Fruit fly (Drosophila melanogaster) whole organism, embryonic: ENCODE data around the gene CG3306.
A peak's percentile ranks its signal among the peaks of the same experiment; 100 is the strongest.

Experiments used
- ATbp ChIP-seq: fragments of 200-800 bp; sonication (Bioruptor generic); optimal IDR thresholded peaks from 2 replicates; lab custom pipeline; 2017; ENCODE audit warnings: missing biosample characterization, mild to moderate bottlenecking, missing genetic modification characterization, missing genetic modification reagents
- Ada2b ChIP-seq: fragments of 200-800 bp; sonication (Bioruptor generic); IDR thresholded peaks from 2 replicates; pipeline ENCODE4 v1.3.6; 2022; ENCODE audit warnings: missing biosample characterization, missing genetic modification characterization
- Aef1 ChIP-seq: fragments of 200-800 bp; sonication (Bioruptor generic); IDR thresholded peaks from 3 replicates; pipeline ENCODE4 v1.3.6; 2022; ENCODE audit warnings: missing biosample characterization, missing genetic modification characterization
- B-H2 ChIP-seq: fragments of 200-800 bp; sonication (Bioruptor generic); optimal IDR thresholded peaks from 2 replicates; lab custom pipeline; 2018; ENCODE audit warnings: missing biosample characterization, mild to moderate bottlenecking, missing genetic modification characterization
- Bgb ChIP-seq: fragments of 200-800 bp; sonication (Bioruptor generic); IDR thresholded peaks from 2 replicates; pipeline ENCODE4 v1.3.6; 2022; ENCODE audit warnings: missing biosample characterization, missing genetic modification characterization; ENCODE audit not compliant: partially characterized antibody
- BtbVII ChIP-seq: fragments of 200-800 bp; sonication (Bioruptor generic); optimal IDR thresholded peaks from 3 replicates; lab custom pipeline; 2017; ENCODE audit warnings: missing biosample characterization, mild to moderate bottlenecking, missing genetic modification characterization
- CG10979 ChIP-seq: fragments of 200-800 bp; sonication (Bioruptor generic); optimal IDR thresholded peaks from 2 replicates; lab custom pipeline; 2018; ENCODE audit warnings: missing biosample characterization, mild to moderate bottlenecking, missing genetic modification characterization, moderate library complexity
- CG11696 ChIP-seq: fragments of 200-800 bp; sonication (Bioruptor generic); IDR thresholded peaks from 2 replicates; pipeline ENCODE4 v1.3.6; 2022; ENCODE audit warnings: missing biosample characterization, missing genetic modification characterization
- CG12155 ChIP-seq: fragments of 200-800 bp; sonication (Bioruptor generic); optimal IDR thresholded peaks from 3 replicates; lab custom pipeline; 2016; ENCODE audit warnings: missing biosample characterization, missing genetic modification characterization
- CG12744 ChIP-seq: fragments of 200-800 bp; sonication (Bioruptor generic); optimal IDR thresholded peaks from 2 replicates; lab custom pipeline; 2016; ENCODE audit warnings: missing biosample characterization, missing genetic modification characterization
- CG14860 ChIP-seq: fragments of 200-800 bp; sonication (Bioruptor generic); IDR thresholded peaks from 3 replicates; pipeline ENCODE4 v1.3.6; 2022; ENCODE audit warnings: missing biosample characterization, missing genetic modification characterization; ENCODE audit not compliant: partially characterized antibody
- CG15514 ChIP-seq: fragments of 200-800 bp; sonication (Bioruptor generic); optimal IDR thresholded peaks from 3 replicates; lab custom pipeline; 2017; ENCODE audit warnings: missing biosample characterization, missing genetic modification characterization, mild to moderate bottlenecking, moderate library complexity, missing genetic modification reagents
- CG1602 ChIP-seq: fragments of 200-800 bp; sonication (Bioruptor generic); optimal IDR thresholded peaks from 3 replicates; lab custom pipeline; 2016; ENCODE audit warnings: missing biosample characterization, missing genetic modification characterization
- CG2889 ChIP-seq: fragments of 200-800 bp; sonication (Bioruptor generic); IDR thresholded peaks from 3 replicates; pipeline ENCODE4 v1.3.6; 2022; ENCODE audit warnings: missing biosample characterization, missing genetic modification characterization
- CG31441 ChIP-seq: fragments of 200-800 bp; sonication (Bioruptor generic); IDR thresholded peaks from 2 replicates; pipeline ENCODE4 v1.3.6; 2022; ENCODE audit warnings: missing biosample characterization, missing genetic modification characterization
- CG32767 ChIP-seq: fragments of 200-800 bp; sonication (Bioruptor generic); IDR thresholded peaks from 2 replicates; pipeline ENCODE4 v1.3.6; 2022; ENCODE audit warnings: missing biosample characterization, missing genetic modification characterization
- CG3847 ChIP-seq: fragments of 200-800 bp; sonication (Bioruptor generic); IDR thresholded peaks from 2 replicates; pipeline ENCODE4 v1.3.6; 2022; ENCODE audit warnings: missing biosample characterization, missing genetic modification characterization
- CG42726 ChIP-seq: fragments of 200-800 bp; sonication (Bioruptor generic); IDR thresholded peaks from 2 replicates; pipeline ENCODE4 v1.3.6; 2022; ENCODE audit warnings: missing biosample characterization, missing genetic modification characterization; ENCODE audit not compliant: partially characterized antibody
- CG4282 ChIP-seq: fragments of 200-800 bp; sonication (Bioruptor generic); optimal IDR thresholded peaks from 2 replicates; lab custom pipeline; 2016; ENCODE audit warnings: missing biosample characterization, missing genetic modification characterization
- CG4424 ChIP-seq: fragments of 200-800 bp; sonication (Bioruptor generic); optimal IDR thresholded peaks from 3 replicates; lab custom pipeline; 2016; ENCODE audit warnings: missing biosample characterization, missing genetic modification characterization
- CG5245 ChIP-seq: fragments of 200-800 bp; sonication (Bioruptor generic); optimal IDR thresholded peaks from 3 replicates; lab custom pipeline; 2016; ENCODE audit warnings: missing biosample characterization, missing genetic modification characterization
- CG9609 ChIP-seq: fragments of 200-800 bp; sonication (Bioruptor generic); optimal IDR thresholded peaks from 3 replicates; lab custom pipeline; 2016; ENCODE audit warnings: missing biosample characterization, missing genetic modification characterization
- CTCF ChIP-seq: fragments of 200-800 bp; sonication (Bioruptor generic); optimal IDR thresholded peaks from 2 replicates; lab custom pipeline; 2017; ENCODE audit warnings: missing biosample characterization, mild to moderate bottlenecking, missing genetic modification characterization, moderate library complexity
- Ets97D ChIP-seq: fragments of 200-800 bp; sonication (Bioruptor generic); optimal IDR thresholded peaks from 3 replicates; lab custom pipeline; 2016; ENCODE audit warnings: missing biosample characterization, missing genetic modification characterization
- Hey ChIP-seq: fragments of 200-800 bp; sonication (Bioruptor generic); optimal IDR thresholded peaks from 3 replicates; lab custom pipeline; 2018; ENCODE audit warnings: missing biosample characterization, mild to moderate bottlenecking, missing genetic modification characterization
- Hr39 ChIP-seq: fragments of >200 bp; optimal IDR thresholded peaks from 2 replicates; lab custom pipeline; 2017
- Lhr ChIP-seq: fragments of 200-800 bp; sonication (Bioruptor generic); optimal IDR thresholded peaks from 3 replicates; lab custom pipeline; 2017; ENCODE audit warnings: mild to moderate bottlenecking, missing biosample characterization, missing genetic modification reagents, missing genetic modification characterization
- Lpt ChIP-seq: fragments of >200 bp; optimal IDR thresholded peaks from 2 replicates; lab custom pipeline; 2018; ENCODE audit warnings: missing biosample characterization, missing genetic modification characterization
- Mrtf ChIP-seq: fragments of 200-800 bp; sonication (Bioruptor generic); IDR thresholded peaks from 3 replicates; pipeline ENCODE4 v1.3.6; 2022; ENCODE audit warnings: missing biosample characterization, missing genetic modification characterization
- Six4 ChIP-seq: fragments of 200-800 bp; sonication (Bioruptor generic); optimal IDR thresholded peaks from 2 replicates; lab custom pipeline; 2016; ENCODE audit warnings: missing biosample characterization, missing genetic modification characterization
- chinmo ChIP-seq: fragments of 200-800 bp; sonication (Bioruptor generic); IDR thresholded peaks from 4 replicates; pipeline ENCODE4 v1.3.6; 2022; ENCODE audit warnings: missing biosample characterization, missing genetic modification characterization; ENCODE audit not compliant: partially characterized antibody
- chn ChIP-seq: fragments of 200-800 bp; sonication (Bioruptor generic); optimal IDR thresholded peaks from 2 replicates; lab custom pipeline; 2016; ENCODE audit warnings: missing biosample characterization, missing genetic modification characterization
- dm ChIP-seq: fragments of 200-800 bp; sonication (Bioruptor generic); optimal IDR thresholded peaks from 3 replicates; lab custom pipeline; 2016; ENCODE audit warnings: missing biosample characterization, missing genetic modification characterization
- dysf ChIP-seq: fragments of 200-800 bp; sonication (Bioruptor generic); IDR thresholded peaks from 3 replicates; pipeline ENCODE4 v1.3.6; 2022; ENCODE audit warnings: missing biosample characterization, missing genetic modification characterization
- gcm ChIP-seq: fragments of 200-800 bp; sonication (Bioruptor generic); optimal IDR thresholded peaks from 2 replicates; lab custom pipeline; 2019; ENCODE audit warnings: missing biosample characterization, mild to moderate bottlenecking, missing genetic modification characterization, moderate library complexity
- gsb-n ChIP-seq: fragments of 200-800 bp; sonication (Bioruptor generic); optimal IDR thresholded peaks from 3 replicates; lab custom pipeline; 2018; ENCODE audit warnings: missing biosample characterization, mild to moderate bottlenecking, missing genetic modification characterization
- lmd ChIP-seq: fragments of 200-800 bp; sonication (Bioruptor generic); IDR thresholded peaks from 2 replicates; pipeline ENCODE4 v1.3.6; 2022; ENCODE audit warnings: missing biosample characterization, missing genetic modification characterization
- lov ChIP-seq, 2 experiments: fragments of 200-800 bp in 1 of 2; fragments of >200 bp in 1 of 2; sonication (Bioruptor generic) in 1 of 2; IDR thresholded peaks in 1 of 2; optimal IDR thresholded peaks in 1 of 2; 2 replicates in 1 of 2; 3 replicates in 1 of 2; pipeline versions ENCODE4 v1.3.6 to Lab custom; 2017 to 2022; ENCODE audit warnings: missing biosample characterization in 1 of 2, missing genetic modification characterization in 1 of 2
- nerfin-1 ChIP-seq: fragments of 200-800 bp; sonication (Bioruptor generic); optimal IDR thresholded peaks from 3 replicates; lab custom pipeline; 2019; ENCODE audit warnings: missing biosample characterization, mild to moderate bottlenecking, missing genetic modification characterization, moderate library complexity
- pfk ChIP-seq: fragments of 200-800 bp; sonication (Bioruptor generic); optimal IDR thresholded peaks from 2 replicates; lab custom pipeline; 2018; ENCODE audit warnings: missing biosample characterization, mild to moderate bottlenecking, missing genetic modification characterization, moderate library complexity
- pum ChIP-seq: fragments of 200-800 bp; sonication (Bioruptor generic); optimal IDR thresholded peaks from 2 replicates; lab custom pipeline; 2016; ENCODE audit warnings: missing biosample characterization, missing genetic modification characterization
- repo ChIP-seq: fragments of 200-800 bp; sonication (Bioruptor generic); optimal IDR thresholded peaks from 2 replicates; lab custom pipeline; 2016; ENCODE audit warnings: missing biosample characterization, missing genetic modification characterization
- rib ChIP-seq: fragments of 200-800 bp; sonication (Bioruptor generic); IDR thresholded peaks from 2 replicates; pipeline ENCODE4 v1.3.6; 2022; ENCODE audit warnings: missing biosample characterization, missing genetic modification characterization
- row ChIP-seq: fragments of 200-800 bp; sonication (Bioruptor generic); IDR thresholded peaks from 3 replicates; pipeline ENCODE4 v1.3.6; 2022; ENCODE audit warnings: missing biosample characterization, missing genetic modification characterization
- schlank ChIP-seq: fragments of 200-800 bp; sonication (Bioruptor generic); optimal IDR thresholded peaks from 2 replicates; lab custom pipeline; 2018; ENCODE audit warnings: missing biosample characterization, mild to moderate bottlenecking, missing genetic modification characterization
- scrt ChIP-seq: fragments of 200-800 bp; sonication (Bioruptor generic); optimal IDR thresholded peaks from 2 replicates; lab custom pipeline; 2018; ENCODE audit warnings: missing biosample characterization, mild to moderate bottlenecking, missing genetic modification characterization, moderate library complexity
- sob ChIP-seq: fragments of 200-800 bp; sonication (Bioruptor generic); IDR thresholded peaks from 2 replicates; pipeline ENCODE4 v1.3.6; 2022; ENCODE audit warnings: missing biosample characterization, missing genetic modification characterization
- ssp ChIP-seq: fragments of 200-800 bp; sonication (Bioruptor generic); IDR thresholded peaks from 2 replicates; pipeline ENCODE4 v1.3.6; 2022; ENCODE audit warnings: missing biosample characterization, missing genetic modification characterization
- stc ChIP-seq: fragments of 200-800 bp; sonication (Bioruptor generic); IDR thresholded peaks from 2 replicates; pipeline ENCODE4 v1.3.6; 2022; ENCODE audit warnings: missing biosample characterization, missing genetic modification characterization
- tup ChIP-seq: fragments of 200-800 bp; sonication (Bioruptor generic); optimal IDR thresholded peaks from 2 replicates; lab custom pipeline; 2016; ENCODE audit warnings: missing biosample characterization, mild to moderate bottlenecking, missing genetic modification characterization, moderate library complexity
- z ChIP-seq: fragments of 200-800 bp; sonication (Bioruptor generic); IDR thresholded peaks from 3 replicates; pipeline ENCODE4 v1.3.6; 2022; ENCODE audit warnings: missing biosample characterization, missing genetic modification characterization

CG3306 gene

DNA sequence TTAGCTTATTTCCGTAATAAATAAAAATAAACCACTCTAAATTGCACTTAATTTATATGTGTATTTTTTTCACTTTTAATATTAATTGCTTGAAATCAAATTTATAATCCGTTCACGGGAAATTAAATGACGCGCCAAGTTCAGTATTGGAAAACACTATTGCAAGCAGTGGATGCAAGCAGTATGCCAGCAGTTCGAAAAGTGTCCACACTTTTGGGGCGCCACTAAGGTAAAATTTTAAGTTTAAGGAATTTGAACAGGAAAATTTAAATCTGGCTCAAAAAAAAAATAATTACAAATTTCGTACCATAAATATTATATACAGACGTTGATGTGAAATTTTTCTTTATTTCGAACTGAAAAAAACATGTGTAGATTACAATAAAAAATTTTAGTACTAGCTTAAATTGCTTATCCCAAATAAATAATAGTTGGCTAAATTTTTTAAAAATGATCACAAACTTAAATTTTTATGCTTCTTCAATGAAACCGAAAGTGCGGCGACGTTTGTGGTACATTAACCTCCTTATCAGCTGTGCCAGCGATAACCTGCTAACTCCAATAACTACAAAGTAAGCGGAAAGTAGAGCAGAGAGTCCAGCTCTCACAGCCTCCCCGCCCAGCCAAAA is 12.8 kb downstream of the CG3306 start (continued):
- TF ChIP-seq Ets97D (GFP tag; lab: Kevin White, UChicago), result peak; percentile 15
- no peak for TF ChIP-seq CG32767 (GFP tag; lab: Robert Waterston, UW)
- peak; percentile 55 for TF ChIP-seq CG4424 (GFP tag; lab: Kevin White, UChicago)
- no peak for TF ChIP-seq Ada2b
- TF ChIP-seq CG3847 (GFP tag; lab: Robert Waterston, UW), result peak; percentile 75
- TF ChIP-seq CG11696, result no peak
- TF ChIP-seq Bgb, result peak; percentile 52; the same call in 1 of the 2 replicates
- peak; percentile 51 for TF ChIP-seq CG15514 (GFP tag; lab: Kevin White, UChicago)
- no peak for TF ChIP-seq dm
- TF ChIP-seq BtbVII, result no peak
- no peak for TF ChIP-seq z (GFP tag; lab: Robert Waterston, UW)
- peak; percentile 67 for TF ChIP-seq CG5245 (GFP tag; lab: Kevin White, UChicago)
- TF ChIP-seq Six4 (GFP tag; lab: Kevin White, UChicago), result no peak
- peak; percentile 57; the same call in 1 of the 2 replicates for TF ChIP-seq lmd (GFP tag; lab: Robert Waterston, UW)
- TF ChIP-seq CG12744 (GFP tag; lab: Kevin White, UChicago), result no peak
- TF ChIP-seq Hey (tag; lab: Kevin White, UChicago), result no peak
- no peak for TF ChIP-seq ATbp
- no peak for TF ChIP-seq lov (optimal IDR thresholded peaks at IDR 0.05; lab: Kevin White, UChicago)
- TF ChIP-seq lov (GFP tag; IDR thresholded peaks at IDR 0.05; lab: Robert Waterston, UW), result no peak
- no peak for TF ChIP-seq tup (GFP tag; lab: Kevin White, UChicago)
- TF ChIP-seq Lpt (GFP tag; lab: Kevin White, UChicago), result no peak
- TF ChIP-seq CTCF, result peak; percentile 97
- peak; percentile 43 for TF ChIP-seq pum (GFP tag; lab: Kevin White, UChicago)
- no peak for TF ChIP-seq CG12155 (GFP tag; lab: Kevin White, UChicago)
- peak; percentile 31; the same call in 1 of the 3 replicates for TF ChIP-seq Aef1 (GFP tag; lab: Robert Waterston, UW)
- TF ChIP-seq Mrtf (GFP tag; lab: Robert Waterston, UW), result no peak; the same call in 2 of the 3 replicates
- peak; percentile 17 for TF ChIP-seq CG1602
- TF ChIP-seq dysf, result 0 out of 3 replicates have a peak, but pooled peaks have one; percentile 43
- TF ChIP-seq ssp (GFP tag; lab: Robert Waterston, UW), result peak; percentile 61
- TF ChIP-seq row (GFP tag; lab: Robert Waterston, UW), result peak; percentile 29; the same call in 1 of the 3 replicates
- no peak for TF ChIP-seq CG14860
- TF ChIP-seq CG4282 (GFP tag; lab: Kevin White, UChicago), result no peak
- peak; percentile 25 for TF ChIP-seq CG10979 (tag; lab: Kevin White, UChicago)
- no peak for TF ChIP-seq CG2889 (GFP tag; lab: Robert Waterston, UW)
- no peak for TF ChIP-seq schlank (tag; lab: Kevin White, UChicago)
- no peak for TF ChIP-seq chn (GFP tag; lab: Kevin White, UChicago)
- peak; percentile 51 for TF ChIP-seq repo
- no peak for TF ChIP-seq CG9609 (GFP tag; lab: Kevin White, UChicago)
- TF ChIP-seq chinmo, result no peak
- TF ChIP-seq stc (GFP tag; lab: Robert Waterston, UW), result no peak
- TF ChIP-seq sob (GFP tag; lab: Robert Waterston, UW), result peak; percentile 79
- TF ChIP-seq gsb-n, result no peak
- no peak for TF ChIP-seq nerfin-1 (tag; lab: Kevin White, UChicago)
- no peak for TF ChIP-seq gcm (GFP tag; lab: Kevin White, UChicago)
- no peak for TF ChIP-seq pfk (GFP tag; lab: Kevin White, UChicago)
- no peak for TF ChIP-seq Hr39 (lab: Kevin White, UChicago)
- peak; percentile 41 for TF ChIP-seq Lhr (GFP tag; lab: Kevin White, UChicago)
- TF ChIP-seq scrt, result no peak
- no peak; the same call in 1 of the 2 replicates for TF ChIP-seq rib (GFP tag; lab: Robert Waterston, UW)
- TF ChIP-seq B-H2 (GFP tag; lab: Kevin White, UChicago), result no peak
- peak; percentile 76 for TF ChIP-seq CG42726 (GFP tag; lab: Robert Waterston, UW)
- 0 out of 2 replicates have a peak, but pooled peaks have one; percentile 35 for TF ChIP-seq CG31441 (GFP tag; lab: Robert Waterston, UW)
